Worm (Caenorhabditis elegans): ENCODE data around the gene ZC317.2.

DNA sequence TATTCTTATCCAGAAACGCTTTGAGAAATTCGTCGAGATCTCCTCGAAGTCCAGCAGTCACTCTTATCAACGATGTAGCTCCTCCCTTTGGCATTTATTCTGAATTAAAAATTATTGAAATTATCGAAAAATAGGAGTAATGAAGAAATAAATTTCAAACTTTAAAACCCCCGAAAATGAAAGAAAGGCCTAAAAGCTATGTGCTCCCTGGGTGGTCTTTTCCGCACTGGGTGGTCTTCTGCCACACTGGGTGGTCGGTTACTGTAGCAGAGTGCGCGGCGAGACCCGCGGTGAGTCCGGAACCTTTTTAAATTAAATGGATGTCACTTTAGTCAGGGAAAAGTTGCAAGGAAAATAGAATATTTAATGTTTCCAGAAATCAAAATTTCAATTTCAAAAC lies 20.8 kb upstream of the ZC317.2 start, which contains the start of gene snpc-1.3:
- TF ChIP-seq him-1 (tag; optimal IDR thresholded peaks at IDR 0.05) (no peak), dao-5 (tag; optimal IDR thresholded peaks at IDR 0.05) (no peak)

Data from whole organism, L4/young adult.